Worm (Caenorhabditis elegans): Measurements from ENCODE around the gene clec-265.

clec-265 gene

ce11 chrX:2996976-2997399 is 34.6 kb upstream of the clec-265 start (continued):
- TF ChIP-seq unc-130 (GFP tag; optimal IDR thresholded peaks at IDR 0.05) (peak; percentile 33), mel-28 (tag; optimal IDR thresholded peaks at IDR 0.05; ENCODE audit: borderline replicate concordance) (peak; percentile 60), cebp-2 (GFP tag; IDR thresholded peaks at IDR 0.05) (peak; percentile 98), nhr-80 (tag; optimal IDR thresholded peaks at IDR 0.05) (peak; percentile 90), D2030.7 (GFP tag; IDR thresholded peaks at IDR 0.05) (no peak), gei-17 (GFP tag; optimal IDR thresholded peaks at IDR 0.05) (peak; percentile 97), rec-8 (tag; optimal IDR thresholded peaks at IDR 0.05) (no peak), egl-44 (GFP tag; IDR thresholded peaks at IDR 0.05) (peak; percentile 93), ztf-28 (GFP tag; IDR thresholded peaks at IDR 0.05) (no peak), cebp-1 (GFP tag; IDR thresholded peaks at IDR 0.05) (peak; percentile 64; the same call in 1 of the 2 replicates), cebp-1 (tag; optimal IDR thresholded peaks at IDR 0.05) (peak; percentile 97), K11D2.4 (GFP tag; IDR thresholded peaks at IDR 0.05) (peak; percentile 99), F22D6.2 (tag; optimal IDR thresholded peaks at IDR 0.05) (peak; percentile 94), xnd-1 (tag; optimal IDR thresholded peaks at IDR 0.05) (no peak), B0261.1 (tag; optimal IDR thresholded peaks at IDR 0.05) (peak; percentile 57), snpc-4 (GFP tag; optimal IDR thresholded peaks at IDR 0.05) (peak; percentile 59), snpc-4 (tag; optimal IDR thresholded peaks at IDR 0.05) (peak in 3 of 4 experiments; percentile 75 to 88 (median 82)), F57A8.1 (GFP tag; optimal IDR thresholded peaks at IDR 0.05) (peak; percentile 65), ztf-22 (GFP tag; optimal IDR thresholded peaks at IDR 0.05) (peak; percentile 75), nhr-90 (tag; optimal IDR thresholded peaks at IDR 0.05) (peak; percentile 84), F39B2.1 (GFP tag; IDR thresholded peaks at IDR 0.05) (no peak), chd-7 (tag; optimal IDR thresholded peaks at IDR 0.05) (peak; percentile 95), let-607 (tag; optimal IDR thresholded peaks at IDR 0.05) (peak; percentile 71 to 92), nhr-179 (tag; optimal IDR thresholded peaks at IDR 0.05) (peak; percentile 75), akir-1 (GFP tag; optimal IDR thresholded peaks at IDR 0.05) (peak; percentile 68), F10E7.11 (tag; optimal IDR thresholded peaks at IDR 0.05) (peak; percentile 90), nfya-1 (tag; optimal IDR thresholded peaks at IDR 0.05; ENCODE audit: borderline replicate concordance, insufficient read depth) (no peak), tlf-1 (GFP tag; optimal IDR thresholded peaks at IDR 0.05) (peak; percentile 99), hmg-1.2 (GFP tag; IDR thresholded peaks at IDR 0.05) (peak; percentile 86), aptf-3 (GFP tag; IDR thresholded peaks at IDR 0.05) (no peak), attf-3 (GFP tag; conservative IDR thresholded peaks at IDR 0.05) (no peak), dpl-1 (GFP tag; optimal IDR thresholded peaks at IDR 0.05) (no peak), sea-2 (GFP tag; IDR thresholded peaks at IDR 0.05) (peak; percentile 85), ceh-100 (GFP tag; IDR thresholded peaks at IDR 0.05) (peak; percentile 25; the same call in 1 of the 2 replicates), sdz-38 (tag; optimal IDR thresholded peaks at IDR 0.05) (no peak), lin-26 (GFP tag; IDR thresholded peaks at IDR 0.05) (peak; percentile 84), Y67H2A.10 (GFP tag; conservative IDR thresholded peaks at IDR 0.05) (no peak), Y53F4B.3 (GFP tag; IDR thresholded peaks at IDR 0.05) (no peak), tbx-9 (tag; optimal IDR thresholded peaks at IDR 0.05; ENCODE audit: borderline replicate concordance) (no peak), ekl-4 (GFP tag; IDR thresholded peaks at IDR 0.05) (peak; percentile 92), ceh-91 (GFP tag; IDR thresholded peaks at IDR 0.05) (no peak), let-526 (GFP tag; IDR thresholded peaks at IDR 0.05) (peak; percentile 66; the same call in 1 of the 2 replicates), nfyb-1 (GFP tag; IDR thresholded peaks at IDR 0.05) (peak; percentile 97), T07F8.4 (tag; optimal IDR thresholded peaks at IDR 0.05) (peak; percentile 92), tbp1 (GFP tag; optimal IDR thresholded peaks at IDR 0.05) (peak; percentile 78), sptf-2 (GFP tag; optimal IDR thresholded peaks at IDR 0.05) (peak; percentile 56), egrh-3 (GFP tag; IDR thresholded peaks at IDR 0.05) (peak; percentile 25; the same call in 1 of the 2 replicates), ama-1 (optimal IDR thresholded peaks at IDR 0.05) (no peak), ama-1 (GFP tag; optimal IDR thresholded peaks at IDR 0.05) (peak in 1 of 2 experiments; percentile 41)

Measured in whole organism, young adult.